Worm (Caenorhabditis elegans): ENCODE data around the gene lsm-1.

- no peak for TF ChIP-seq elt-1 (tag; optimal IDR thresholded peaks at IDR 0.05)
- no peak for TF ChIP-seq ztf-11 (tag; optimal IDR thresholded peaks at IDR 0.05)
These were observed 38.6 kb upstream of the lsm-1 start for ce11 chrII:11088137-11088536.
